Worm (Caenorhabditis elegans) whole organism, L4/young adult: ENCODE results near the gene F47B7.2.

Experiments
- dao-5 ChIP-seq: sonication (generic microtip); optimal IDR thresholded peaks from 2 replicates; lab custom pipeline; 2016; ENCODE audit warnings: missing genotype, missing genetic modification characterization, moderate library complexity, missing compliant biosample characterization
- him-1 ChIP-seq: sonication (generic microtip); optimal IDR thresholded peaks from 2 replicates; lab custom pipeline; 2016; ENCODE audit warnings: missing genotype, missing genetic modification reagents, missing genetic modification characterization, missing compliant biosample characterization

DNA sequence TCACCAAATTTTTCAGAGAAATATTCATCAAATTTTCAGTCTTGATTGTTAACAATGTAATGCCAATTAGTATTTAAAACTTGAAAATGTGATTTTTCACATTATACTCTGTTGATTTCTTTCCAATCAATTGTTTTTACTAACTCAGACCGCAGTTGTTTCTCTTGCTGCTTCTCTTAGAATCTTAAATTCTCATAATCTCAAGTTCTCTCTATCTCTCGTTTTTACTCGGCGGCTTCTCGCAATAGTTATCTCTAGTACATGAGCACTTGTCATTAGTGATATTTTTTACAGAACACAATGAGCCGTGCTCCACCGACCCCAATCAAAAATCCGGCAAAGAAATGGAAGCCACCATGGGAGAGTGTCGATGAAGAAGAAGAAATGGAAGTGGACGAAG lies 34.6 kb downstream of the F47B7.2 start, which contains the start of gene F35A5.1:
- TF ChIP-seq dao-5 (tag; lab: Kevin White, UChicago) (no peak), him-1 (tag; lab: Kevin White, UChicago) (no peak)
